Worm (Caenorhabditis elegans) whole organism, L4/young adult: ENCODE data around the gene C34F6.12.

Experiments
- dao-5 ChIP-seq: sonication (generic microtip); optimal IDR thresholded peaks from 2 replicates; lab custom pipeline; 2016; ENCODE audit warnings: missing genotype, missing genetic modification characterization, moderate library complexity, missing compliant biosample characterization
- him-1 ChIP-seq: sonication (generic microtip); optimal IDR thresholded peaks from 2 replicates; lab custom pipeline; 2016; ENCODE audit warnings: missing genotype, missing genetic modification reagents, missing genetic modification characterization, missing compliant biosample characterization

DNA sequence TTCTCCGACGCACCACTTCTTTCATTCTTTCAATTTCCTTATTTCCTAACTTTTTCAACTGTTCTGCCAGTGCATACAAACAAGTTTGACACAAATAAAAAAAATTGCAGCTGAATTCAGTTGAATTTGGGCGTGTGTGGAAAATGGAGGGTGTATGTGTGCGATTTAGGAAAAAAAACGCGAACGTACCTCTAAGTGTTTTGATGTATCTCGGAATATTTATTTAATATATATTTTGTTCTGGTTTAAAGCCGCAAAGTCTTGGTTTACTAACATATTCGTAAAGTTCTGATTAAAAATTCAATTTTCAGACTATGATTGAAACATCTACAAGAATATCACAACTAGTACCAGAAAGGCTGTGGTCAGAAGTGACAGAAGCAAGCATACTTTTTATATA lies 41.0 kb downstream of the C34F6.12 start, which contains the start of gene gnrr-7:
- TF ChIP-seq dao-5 (tag; lab: Kevin White, UChicago) (no peak), him-1 (no peak)
